Fruit fly (Drosophila melanogaster) Kc167 (cell line): ENCODE results near the gene CG4004.

Experiments used
- psq ChIP-seq: fragments of >200 bp; optimal IDR thresholded peaks from 2 replicates; lab custom pipeline; 2017; ENCODE audit warnings: missing external identifiers
- ttk ChIP-seq: sonication (Bioruptor generic); optimal IDR thresholded peaks from 2 replicates; lab custom pipeline; 2017; ENCODE audit warnings: missing external identifiers

DNA sequence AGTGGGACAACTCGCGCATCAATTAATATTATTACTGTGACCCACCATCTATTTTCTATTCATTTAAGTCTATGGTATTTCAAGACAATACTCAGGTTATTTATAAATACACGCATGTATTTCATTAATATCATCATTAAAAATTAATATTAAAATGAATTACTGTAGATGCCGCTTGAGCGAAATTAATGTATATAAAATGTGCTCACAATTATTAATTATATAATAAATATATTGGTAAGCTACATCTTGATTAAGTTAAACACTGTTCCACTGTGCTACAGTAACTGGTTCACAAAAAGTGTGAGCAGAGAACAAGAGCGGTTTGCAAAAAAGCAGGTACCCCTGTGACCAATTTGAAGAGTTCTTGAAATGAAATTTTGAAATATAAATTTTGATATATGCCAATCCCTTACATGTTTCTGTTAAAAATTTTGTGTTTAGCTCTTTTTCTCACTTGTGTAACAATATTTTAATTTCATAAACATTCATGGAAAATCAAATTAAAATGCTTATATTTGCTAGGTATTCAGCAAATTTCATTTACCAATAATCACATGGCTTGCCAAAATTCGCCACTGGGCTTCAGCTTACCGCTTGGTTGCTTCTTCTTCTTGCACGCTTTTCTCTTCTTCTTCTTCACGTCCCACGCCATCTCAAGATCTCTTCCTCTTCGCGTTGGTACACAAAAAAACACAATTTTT, 7.1 kb downstream of the CG4004 start:
- peak; percentile 72 for TF ChIP-seq psq (lab: Kevin White, UChicago)
- TF ChIP-seq ttk (lab: Kevin White, UChicago), result no peak
